Worm (Caenorhabditis elegans): Measurements from ENCODE around the gene snb-5.

Gene snb-5

DNA sequence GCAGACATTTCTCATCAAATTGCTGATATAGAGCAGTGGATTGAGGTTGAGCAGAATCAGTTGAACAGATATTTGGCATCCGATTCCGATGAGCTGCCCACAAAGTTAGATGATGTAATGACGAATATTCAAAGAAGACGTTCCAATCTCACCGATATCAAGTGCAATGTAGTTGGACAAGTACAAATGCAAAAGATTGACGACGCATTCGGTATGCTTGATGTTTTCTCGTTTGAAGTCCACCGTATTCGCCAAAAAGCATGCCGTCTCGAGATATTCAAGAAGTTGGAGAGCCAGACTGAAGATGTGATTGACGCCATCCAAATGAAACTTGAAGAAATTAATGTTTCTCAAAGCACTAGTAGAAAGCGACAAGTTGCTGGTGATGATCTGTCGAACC, 17.7 kb upstream of the snb-5 start:
- TF ChIP-seq daf-12 (tag; optimal IDR thresholded peaks at IDR 0.05) (no peak), nhr-67 (tag; optimal IDR thresholded peaks at IDR 0.05) (no peak), lin-15B (tag; optimal IDR thresholded peaks at IDR 0.05) (no peak), nhr-77 (tag; optimal IDR thresholded peaks at IDR 0.05) (no peak), nhr-43 (tag; optimal IDR thresholded peaks at IDR 0.05; ENCODE audit: poor library complexity, severe bottlenecking) (no peak), unc-39 (tag; optimal IDR thresholded peaks at IDR 0.05) (no peak), ztf-4 (tag; optimal IDR thresholded peaks at IDR 0.05) (no peak), aly-2 (tag; optimal IDR thresholded peaks at IDR 0.05) (no peak), skn-1 (tag; optimal IDR thresholded peaks at IDR 0.05) (no peak), nhr-11 (tag; optimal IDR thresholded peaks at IDR 0.05) (no peak), snpc-4 (tag; optimal IDR thresholded peaks at IDR 0.05) (no peak), R02D3.7 (tag; optimal IDR thresholded peaks at IDR 0.05) (no peak), ceh-28 (tag; optimal IDR thresholded peaks at IDR 0.05) (no peak), egl-27 (tag; optimal IDR thresholded peaks at IDR 0.05) (no peak), ceh-9 (tag; optimal IDR thresholded peaks at IDR 0.05) (no peak), zag-1 (tag; optimal IDR thresholded peaks at IDR 0.05) (no peak), pha-4 (tag; optimal IDR thresholded peaks at IDR 0.05) (no peak), lin-39 (tag; optimal IDR thresholded peaks at IDR 0.05) (no peak), ama-1 (optimal IDR thresholded peaks at IDR 0.05) (no peak)

DNA sequence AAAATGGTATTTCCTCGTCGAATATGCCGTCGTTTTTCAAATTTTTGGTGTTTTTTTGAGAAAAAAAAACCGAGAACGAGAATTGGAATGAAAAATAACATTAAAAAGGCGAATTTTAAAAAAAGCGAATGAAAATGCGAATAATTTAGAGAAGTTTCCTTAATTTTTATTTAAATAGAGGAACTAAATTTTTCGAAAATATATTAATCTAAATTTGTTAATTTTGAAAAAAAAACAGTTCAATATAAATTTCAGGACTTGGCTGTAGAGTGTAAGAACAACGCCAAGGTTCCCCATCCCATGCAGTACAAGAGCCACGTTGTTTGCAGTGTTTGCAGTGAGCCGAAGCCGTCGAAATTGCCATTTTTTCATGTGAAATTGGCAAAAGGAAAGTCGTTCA, 12.3 kb upstream of the snb-5 start, which contains the start of gene C50C3.19:
Gene C50C3.19, plus strand, starts transcription at position 301 of the 400 bp plus-strand sequence.
- TF ChIP-seq nhr-28 (tag; optimal IDR thresholded peaks at IDR 0.05) (no peak), lin-15B (tag; optimal IDR thresholded peaks at IDR 0.05) (no peak), ceh-28 (tag; optimal IDR thresholded peaks at IDR 0.05) (no peak), ztf-11 (tag; optimal IDR thresholded peaks at IDR 0.05) (no peak), elt-1 (tag; optimal IDR thresholded peaks at IDR 0.05) (no peak), fkh-2 (tag; optimal IDR thresholded peaks at IDR 0.05) (no peak), R02D3.7 (tag; optimal IDR thresholded peaks at IDR 0.05) (no peak), lsy-12 (tag; optimal IDR thresholded peaks at IDR 0.05) (no peak), unc-62 (GFP tag; optimal IDR thresholded peaks at IDR 0.05) (no peak)

DNA sequence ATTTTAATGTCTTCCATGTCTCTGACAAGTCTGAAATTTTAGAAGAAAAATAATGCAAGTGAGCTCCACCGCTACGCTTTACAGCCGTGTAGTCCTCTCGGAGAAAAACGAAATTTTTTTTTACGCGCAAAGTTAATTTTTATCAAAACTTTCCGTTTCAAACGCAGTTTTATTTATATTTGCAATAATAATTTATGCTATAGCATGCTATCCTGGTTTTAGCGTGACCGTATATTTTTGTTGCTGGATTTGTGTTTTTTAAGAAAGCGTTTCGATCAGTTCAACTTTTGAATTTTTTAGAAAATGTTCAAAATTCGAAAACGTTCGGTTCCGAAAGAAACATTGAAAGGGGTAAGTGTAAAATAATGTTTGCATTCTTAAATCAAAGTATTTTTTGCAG, 11.2 kb upstream of the snb-5 start, which contains the start of gene C50C3.1:
Gene C50C3.1, plus strand, starts transcription at position 301 of the 400 bp plus-strand sequence.
- no peak for TF ChIP-seq eor-1 (tag; optimal IDR thresholded peaks at IDR 0.05)
- TF ChIP-seq egl-27 (tag; optimal IDR thresholded peaks at IDR 0.05), result no peak
- TF ChIP-seq nhr-76 (tag; optimal IDR thresholded peaks at IDR 0.05), result no peak
- no peak for TF ChIP-seq mdl-1 (tag; optimal IDR thresholded peaks at IDR 0.05)
- TF ChIP-seq jun-1 (tag; optimal IDR thresholded peaks at IDR 0.05), result no peak
- no peak for TF ChIP-seq lsy-12 (tag; optimal IDR thresholded peaks at IDR 0.05)
- no peak for TF ChIP-seq lin-15B (tag; optimal IDR thresholded peaks at IDR 0.05)
- TF ChIP-seq nhr-23 (tag; optimal IDR thresholded peaks at IDR 0.05), result no peak
- TF ChIP-seq unc-39 (tag; optimal IDR thresholded peaks at IDR 0.05), result no peak
- no peak for TF ChIP-seq lin-39 (tag; optimal IDR thresholded peaks at IDR 0.05)
- no peak for TF ChIP-seq aly-2 (tag; optimal IDR thresholded peaks at IDR 0.05)

DNA sequence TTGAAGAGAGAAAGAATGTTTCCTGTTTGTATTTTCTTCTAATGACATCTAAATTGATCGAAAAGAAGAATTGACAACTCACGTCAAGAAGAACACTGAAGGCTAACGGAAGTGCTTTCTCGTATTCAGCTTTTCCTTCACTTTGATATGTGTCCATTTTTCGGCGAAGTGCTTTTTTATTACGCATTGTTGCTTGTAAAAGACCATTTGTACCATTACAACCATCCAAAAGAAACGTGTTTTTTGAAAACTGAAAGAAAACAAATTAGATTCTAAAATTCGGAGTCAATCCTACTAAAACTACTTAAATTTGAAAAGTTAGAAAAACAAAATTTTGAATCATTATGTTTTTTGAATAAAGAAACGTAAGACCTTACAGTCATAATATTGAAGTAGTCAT, 3.8 kb upstream of the snb-5 start:
- TF ChIP-seq egl-27 (tag; optimal IDR thresholded peaks at IDR 0.05), result no peak
- no peak for TF ChIP-seq lin-39 (tag; optimal IDR thresholded peaks at IDR 0.05)
- TF ChIP-seq ceh-28 (tag; optimal IDR thresholded peaks at IDR 0.05), result no peak
- no peak for TF ChIP-seq fkh-2 (tag; optimal IDR thresholded peaks at IDR 0.05)
- TF ChIP-seq ztf-4 (tag; optimal IDR thresholded peaks at IDR 0.05), result no peak
- TF ChIP-seq nhr-67 (tag; optimal IDR thresholded peaks at IDR 0.05), result no peak

DNA sequence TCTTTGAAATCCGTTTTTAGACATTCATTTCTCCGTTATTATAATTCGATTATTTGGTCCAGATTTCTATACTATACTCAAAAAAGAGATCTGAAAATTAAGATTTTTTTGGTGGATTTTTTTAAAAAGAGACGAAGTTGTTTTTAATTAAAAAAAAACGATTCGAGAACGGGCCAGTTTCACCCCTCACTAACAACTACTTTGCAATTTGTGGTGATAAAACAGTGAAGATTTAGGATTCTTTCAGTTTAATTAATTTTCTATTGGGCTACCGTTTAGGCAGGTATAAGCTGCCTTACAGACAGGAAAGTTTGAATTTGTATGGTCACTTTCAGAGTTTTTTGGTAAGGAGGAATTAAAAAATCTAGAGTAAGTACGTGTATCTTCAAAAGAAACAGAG, 1.7 kb upstream of the snb-5 start, which contains the start of gene unc-36:
Gene unc-36, minus strand, starts transcription at position 101 of the 400 bp plus-strand sequence.
- TF ChIP-seq nhr-43 (tag; optimal IDR thresholded peaks at IDR 0.05; ENCODE audit: poor library complexity, severe bottlenecking) (no peak), R02D3.7 (tag; optimal IDR thresholded peaks at IDR 0.05) (no peak), nhr-28 (tag; optimal IDR thresholded peaks at IDR 0.05) (no peak), ceh-82 (tag; optimal IDR thresholded peaks at IDR 0.05) (no peak), nfya-1 (tag; optimal IDR thresholded peaks at IDR 0.05; ENCODE audit: insufficient read depth) (no peak), jun-1 (tag; optimal IDR thresholded peaks at IDR 0.05) (no peak), pqm-1 (tag; optimal IDR thresholded peaks at IDR 0.05) (no peak), nhr-67 (tag; optimal IDR thresholded peaks at IDR 0.05) (no peak), snpc-4 (tag; optimal IDR thresholded peaks at IDR 0.05) (no peak), sea-2 (GFP tag; optimal IDR thresholded peaks at IDR 0.05) (no peak), egl-27 (tag; optimal IDR thresholded peaks at IDR 0.05) (no peak), ceh-9 (tag; optimal IDR thresholded peaks at IDR 0.05) (no peak), elt-3 (tag; optimal IDR thresholded peaks at IDR 0.05) (no peak), nhr-23 (tag; optimal IDR thresholded peaks at IDR 0.05) (no peak), unc-62 (GFP tag; optimal IDR thresholded peaks at IDR 0.05) (no peak)
